Worm (Caenorhabditis elegans) whole organism, L2 larva: ENCODE data around the gene cam-1.
A peak's percentile ranks its signal among the peaks of the same experiment; 100 is the strongest.

Source experiments
- C34F6.9 ChIP-seq: fragments of 150-350 bp; optimal IDR thresholded peaks from 2 replicates; lab custom pipeline; 2014; ENCODE audit warnings: missing biosample characterization, missing genetic modification characterization
- F13H6.1 ChIP-seq: sonication (generic microtip); optimal IDR thresholded peaks from 2 replicates; lab custom pipeline; 2016; ENCODE audit warnings: missing genetic modification characterization, missing compliant biosample characterization
- R02D3.7 ChIP-seq: fragments of 150-350 bp; optimal IDR thresholded peaks from 2 replicates; lab custom pipeline; 2014; ENCODE audit warnings: missing biosample characterization, missing genetic modification characterization
- Y55F3AM.14 ChIP-seq: fragments of 200-800 bp; sonication (Bioruptor generic); optimal IDR thresholded peaks from 2 replicates; lab custom pipeline; 2018; ENCODE audit warnings: mild to moderate bottlenecking, missing genetic modification characterization, missing compliant biosample characterization
- ZK546.5 ChIP-seq: sonication (generic microtip); optimal IDR thresholded peaks from 2 replicates; lab custom pipeline; 2017; ENCODE audit warnings: missing biosample characterization, missing genetic modification characterization
- alr-1 ChIP-seq: fragments of 150-350 bp; optimal IDR thresholded peaks from 2 replicates; lab custom pipeline; 2014; ENCODE audit warnings: missing biosample characterization, missing genetic modification characterization
- aly-2 ChIP-seq: fragments of 150-350 bp; optimal IDR thresholded peaks from 2 replicates; lab custom pipeline; 2014; ENCODE audit warnings: missing biosample characterization, missing genetic modification characterization
- blmp-1 ChIP-seq: sonication (generic microtip); optimal IDR thresholded peaks from 2 replicates; lab custom pipeline; 2017; ENCODE audit warnings: missing genetic modification characterization, mild to moderate bottlenecking, missing compliant biosample characterization, antibody characterized with exemption, moderate library complexity; ENCODE audit not compliant: insufficient read depth
- ceh-16 ChIP-seq: fragments of 150-350 bp; optimal IDR thresholded peaks from 2 replicates; lab custom pipeline; 2014; ENCODE audit warnings: missing biosample characterization, missing genetic modification characterization
- crh-2 ChIP-seq: sonication (generic microtip); optimal IDR thresholded peaks from 2 replicates; lab custom pipeline; 2017; ENCODE audit warnings: missing biosample characterization, missing genetic modification characterization
- elt-1 ChIP-seq: fragments of 150-350 bp; optimal IDR thresholded peaks from 2 replicates; lab custom pipeline; 2014; ENCODE audit warnings: missing biosample characterization, missing genetic modification characterization
- elt-3 ChIP-seq: sonication (generic microtip); optimal IDR thresholded peaks from 2 replicates; lab custom pipeline; 2017; ENCODE audit warnings: missing biosample characterization, missing genetic modification characterization
- gmeb-1 ChIP-seq: fragments of 150-350 bp; optimal IDR thresholded peaks from 2 replicates; lab custom pipeline; 2014; ENCODE audit warnings: missing biosample characterization, missing genetic modification characterization
- lin-11 ChIP-seq: fragments of 150-350 bp; sonication (generic microtip); optimal IDR thresholded peaks from 2 replicates; lab custom pipeline; 2014; ENCODE audit warnings: missing biosample characterization, missing genetic modification characterization, inconsistent platforms, mixed read lengths
- lin-13 ChIP-seq: fragments of 150-350 bp; optimal IDR thresholded peaks from 2 replicates; lab custom pipeline; 2014; ENCODE audit warnings: missing biosample characterization, missing genetic modification reagents, missing genetic modification characterization
- lin-39 ChIP-seq: fragments of 150-350 bp; optimal IDR thresholded peaks from 2 replicates; lab custom pipeline; 2014; ENCODE audit warnings: missing biosample characterization, missing genetic modification reagents, missing genetic modification characterization
- mab-5 ChIP-seq: fragments of 150-350 bp; optimal IDR thresholded peaks from 2 replicates; lab custom pipeline; 2014; ENCODE audit warnings: missing biosample characterization, missing genetic modification characterization
- mbf-1 ChIP-seq: sonication (generic microtip); optimal IDR thresholded peaks from 2 replicates; lab custom pipeline; 2017; ENCODE audit warnings: missing biosample characterization, missing genetic modification characterization
- mdl-1 ChIP-seq, 2 experiments: fragments of 150-350 bp in 1 of 2; sonication (generic microtip) in 1 of 2; optimal IDR thresholded peaks; 2 replicates each; lab custom pipeline; 2017; ENCODE audit warnings: missing biosample characterization in 2 of 2, missing genetic modification characterization in 2 of 2
- nhr-10 ChIP-seq: sonication (generic microtip); optimal IDR thresholded peaks from 2 replicates; lab custom pipeline; 2017; ENCODE audit warnings: missing biosample characterization, missing genetic modification characterization
- nhr-11 ChIP-seq: fragments of 150-350 bp; optimal IDR thresholded peaks from 2 replicates; lab custom pipeline; 2014; ENCODE audit warnings: missing biosample characterization, missing genetic modification characterization
- nhr-12 ChIP-seq: fragments of 150-350 bp; optimal IDR thresholded peaks from 2 replicates; lab custom pipeline; 2014; ENCODE audit warnings: missing biosample characterization, missing genetic modification characterization
- nhr-129 ChIP-seq: fragments of 150-350 bp; optimal IDR thresholded peaks from 2 replicates; lab custom pipeline; 2014; ENCODE audit warnings: missing biosample characterization, missing genetic modification characterization
- nhr-23 ChIP-seq: fragments of 150-350 bp; optimal IDR thresholded peaks from 2 replicates; lab custom pipeline; 2014; ENCODE audit warnings: missing biosample characterization, missing genetic modification reagents, missing genetic modification characterization
- nhr-25 ChIP-seq: fragments of 150-350 bp; sonication (generic microtip); optimal IDR thresholded peaks from 3 replicates; lab custom pipeline; 2014; ENCODE audit warnings: missing biosample characterization, missing genetic modification characterization
- nhr-6 ChIP-seq: fragments of 150-350 bp; optimal IDR thresholded peaks from 2 replicates; lab custom pipeline; 2014; ENCODE audit warnings: missing biosample characterization, missing genetic modification characterization
- nhr-77 ChIP-seq: fragments of 150-350 bp; optimal IDR thresholded peaks from 2 replicates; lab custom pipeline; 2014; ENCODE audit warnings: missing biosample characterization, missing genetic modification characterization
- peb-1 ChIP-seq: fragments of 150-350 bp; optimal IDR thresholded peaks from 2 replicates; lab custom pipeline; 2014; ENCODE audit warnings: missing biosample characterization, missing genetic modification characterization
- sem-4 ChIP-seq: fragments of 150-350 bp; optimal IDR thresholded peaks from 2 replicates; lab custom pipeline; 2014; ENCODE audit warnings: missing biosample characterization, missing genetic modification reagents, missing genetic modification characterization
- sma-9 ChIP-seq, 2 experiments: fragments of 150-350 bp in 1 of 2; sonication (generic microtip) in 1 of 2; optimal IDR thresholded peaks; 2 replicates each; lab custom pipeline; 2014 to 2016; ENCODE audit warnings: missing genetic modification characterization in 2 of 2, mild to moderate bottlenecking in 1 of 2, missing biosample characterization in 1 of 2, missing compliant biosample characterization in 1 of 2, missing genetic modification reagents in 1 of 2, moderate library complexity in 1 of 2
- unc-55 ChIP-seq: fragments of 150-350 bp; sonication (generic microtip); optimal IDR thresholded peaks from 3 replicates; lab custom pipeline; 2014; ENCODE audit warnings: missing biosample characterization, missing genetic modification reagents, missing genetic modification characterization
- zag-1 ChIP-seq: fragments of 150-350 bp; optimal IDR thresholded peaks from 2 replicates; lab custom pipeline; 2014; ENCODE audit warnings: missing biosample characterization, missing genetic modification characterization
- ztf-11 ChIP-seq: sonication (generic microtip); optimal IDR thresholded peaks from 2 replicates; lab custom pipeline; 2017; ENCODE audit warnings: missing biosample characterization, missing genetic modification characterization
- ztf-4 ChIP-seq: fragments of 150-350 bp; optimal IDR thresholded peaks from 2 replicates; lab custom pipeline; 2014; ENCODE audit warnings: missing biosample characterization, missing genetic modification characterization

Gene cam-1

ce11 chrII:9260026-9260425 lies 50.1 kb downstream of the cam-1 start:
- TF ChIP-seq alr-1 (tag; lab: Kevin White, UChicago) (no peak), nhr-129 (tag; lab: Kevin White, UChicago) (peak; percentile 51), ztf-11 (tag; lab: Kevin White, UChicago) (no peak), elt-3 (tag; lab: Kevin White, UChicago) (no peak), ztf-4 (tag; lab: Kevin White, UChicago) (no peak), gmeb-1 (tag; lab: Kevin White, UChicago) (no peak), blmp-1 (tag; lab: Kevin White, UChicago) (peak; percentile 36), nhr-25 (tag; lab: Kevin White, UChicago) (peak; percentile 28), Y55F3AM.14 (GFP tag; lab: Kevin White, UChicago) (no peak), sem-4 (tag; lab: Kevin White, UChicago) (no peak), C34F6.9 (peak; percentile 1), sma-9 (GFP tag; optimal IDR thresholded peaks at IDR 0.05; lab: Kevin White, UChicago) (peak; percentile 16), sma-9 (tag; optimal IDR thresholded peaks at IDR 0.05; lab: Kevin White, UChicago) (no peak)

- TF ChIP-seq nhr-129 (tag; lab: Kevin White, UChicago): no peak
- TF ChIP-seq nhr-12 (tag; lab: Kevin White, UChicago): no peak
- no peak for TF ChIP-seq F13H6.1 (tag; lab: Kevin White, UChicago)
- no peak for TF ChIP-seq peb-1
These were observed 51.5 kb downstream of the cam-1 start for ce11 chrII:9258566-9258965.

- TF ChIP-seq ZK546.5 (no peak), F13H6.1 (tag; lab: Kevin White, UChicago) (no peak), nhr-23 (tag; lab: Kevin White, UChicago) (no peak), ztf-4 (tag; lab: Kevin White, UChicago) (no peak), zag-1 (tag; lab: Kevin White, UChicago) (no peak)
These were observed 52.0 kb downstream of the cam-1 start for ce11 chrII:9258034-9258556.

- TF ChIP-seq mbf-1 (tag; lab: Kevin White, UChicago) (no peak), ztf-4 (tag; lab: Kevin White, UChicago) (no peak), Y55F3AM.14 (GFP tag; lab: Kevin White, UChicago) (no peak), blmp-1 (tag; lab: Kevin White, UChicago) (no peak), elt-1 (tag; lab: Kevin White, UChicago) (no peak), mab-5 (tag; lab: Kevin White, UChicago) (no peak), lin-13 (GFP tag; lab: Kevin White, UChicago) (no peak), sma-9 (GFP tag; optimal IDR thresholded peaks at IDR 0.05; lab: Kevin White, UChicago) (no peak), sma-9 (tag; optimal IDR thresholded peaks at IDR 0.05; lab: Kevin White, UChicago) (no peak), nhr-6 (tag; lab: Kevin White, UChicago) (no peak)
These were observed 55.9 kb downstream of the cam-1 start, which contains the start of gene nlp-82 for ce11 chrII:9254187-9254586. nlp-82 (minus strand) TSS chrII:9254287.

- no peak for TF ChIP-seq nhr-10 (tag; lab: Kevin White, UChicago)
- TF ChIP-seq Y55F3AM.14 (GFP tag; lab: Kevin White, UChicago): no peak
- TF ChIP-seq nhr-11 (tag; lab: Kevin White, UChicago): no peak
- TF ChIP-seq R02D3.7 (tag; lab: Kevin White, UChicago): no peak
- TF ChIP-seq lin-13 (GFP tag; lab: Kevin White, UChicago): no peak
- peak; percentile 65 for TF ChIP-seq nhr-25 (tag; lab: Kevin White, UChicago)
- no peak for TF ChIP-seq nhr-77 (tag; lab: Kevin White, UChicago)
- TF ChIP-seq blmp-1 (tag; lab: Kevin White, UChicago): peak; percentile 86
- no peak for TF ChIP-seq peb-1
- TF ChIP-seq sma-9 (GFP tag; optimal IDR thresholded peaks at IDR 0.05; lab: Kevin White, UChicago): no peak
- TF ChIP-seq sma-9 (tag; optimal IDR thresholded peaks at IDR 0.05; lab: Kevin White, UChicago): no peak
These were observed 58.6 kb downstream of the cam-1 start for ce11 chrII:9251529-9251928.

- TF ChIP-seq elt-3 (tag; lab: Kevin White, UChicago) (no peak), nhr-25 (tag; lab: Kevin White, UChicago) (no peak), lin-11 (tag; lab: Kevin White, UChicago) (no peak), ztf-11 (tag; lab: Kevin White, UChicago) (no peak), aly-2 (tag; lab: Kevin White, UChicago) (no peak), sma-9 (GFP tag; optimal IDR thresholded peaks at IDR 0.05; lab: Kevin White, UChicago) (no peak), sma-9 (tag; optimal IDR thresholded peaks at IDR 0.05; lab: Kevin White, UChicago) (no peak), crh-2 (tag; lab: Kevin White, UChicago) (no peak), lin-39 (tag; lab: Kevin White, UChicago) (no peak), nhr-6 (tag; lab: Kevin White, UChicago) (no peak), mdl-1 (tag; optimal IDR thresholded peaks at IDR 0.05; lab: Kevin White, UChicago) (no peak), Y55F3AM.14 (GFP tag; lab: Kevin White, UChicago) (no peak), ceh-16 (tag; lab: Kevin White, UChicago) (no peak), zag-1 (tag; lab: Kevin White, UChicago) (no peak), gmeb-1 (tag; lab: Kevin White, UChicago) (no peak), unc-55 (GFP tag; lab: Kevin White, UChicago) (no peak), blmp-1 (tag; lab: Kevin White, UChicago) (no peak), sem-4 (tag; lab: Kevin White, UChicago) (no peak), nhr-129 (tag; lab: Kevin White, UChicago) (no peak)
These were observed 59.7 kb downstream of the cam-1 start, which contains the start of gene T26C5.4 for ce11 chrII:9250422-9250821. T26C5.4 (minus strand) TSS chrII:9250522.
